Fruit fly (Drosophila melanogaster) S2 (cell line): Measurements from ENCODE around the gene CG9917.

Source experiments
- CG8478 ChIP-seq: fragments of >200 bp; optimal IDR thresholded peaks from 2 replicates; lab custom pipeline; 2018
- CTCF ChIP-seq, 2 experiments: fragments of >200 bp; optimal IDR thresholded peaks; 2 replicates each; lab custom pipeline; 2018

Gene CG9917

DNA sequence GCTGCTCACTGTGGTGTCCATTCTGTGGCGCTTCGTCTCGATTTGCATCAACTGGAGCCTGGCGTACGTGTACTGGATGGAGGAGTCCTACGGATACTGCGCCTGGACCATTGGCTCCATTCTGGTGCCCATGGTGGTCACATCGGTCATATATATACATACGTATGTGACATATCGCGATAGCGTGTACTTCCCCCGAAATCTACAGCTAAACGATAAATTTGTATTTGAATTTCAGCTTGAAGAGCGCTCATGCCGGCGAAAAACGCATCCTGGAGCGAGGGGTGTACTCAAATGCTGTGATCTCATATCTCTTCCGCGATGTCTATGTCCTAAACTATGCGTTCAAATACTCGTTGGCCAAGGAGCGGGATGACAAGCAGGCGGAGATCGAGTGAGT lies 505 bp upstream of the CG9917 start:
- no peak for TF ChIP-seq CTCF (optimal IDR thresholded peaks at IDR 0.05; lab: Kevin White, UChicago)
- TF ChIP-seq CG8478 (lab: Kevin White, UChicago): no peak

DNA sequence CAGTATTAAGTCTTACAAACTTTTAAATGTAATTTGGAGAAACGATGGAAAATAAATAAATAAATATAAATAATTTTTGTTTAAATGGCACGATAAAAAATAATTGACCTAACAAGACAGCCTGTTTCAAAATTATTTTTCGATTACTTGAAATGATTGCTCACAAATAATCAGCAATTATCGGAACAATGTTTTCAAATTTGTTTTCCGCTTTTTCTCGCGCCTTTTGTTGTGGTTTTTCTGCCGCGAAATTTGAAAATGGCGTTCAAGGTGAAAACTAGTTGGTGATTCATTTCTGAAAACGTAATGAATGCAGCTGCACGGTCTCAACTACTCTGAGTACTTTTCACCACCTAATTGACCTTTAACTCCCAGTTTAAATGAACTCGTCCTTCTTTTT lies 2.0 kb downstream of the CG9917 start:
- TF ChIP-seq CTCF (optimal IDR thresholded peaks at IDR 0.05; lab: Kevin White, UChicago) (no peak), CG8478 (lab: Kevin White, UChicago) (no peak)

dm6 chrX:16320197-16320921 lies 2.7 kb downstream of the CG9917 start, which contains the start of gene Cyp1:
Cyp1 (minus strand) TSS chrX:16320370.
- TF ChIP-seq CTCF (optimal IDR thresholded peaks at IDR 0.05; lab: Kevin White, UChicago): no peak
- TF ChIP-seq CG8478 (lab: Kevin White, UChicago): no peak

DNA sequence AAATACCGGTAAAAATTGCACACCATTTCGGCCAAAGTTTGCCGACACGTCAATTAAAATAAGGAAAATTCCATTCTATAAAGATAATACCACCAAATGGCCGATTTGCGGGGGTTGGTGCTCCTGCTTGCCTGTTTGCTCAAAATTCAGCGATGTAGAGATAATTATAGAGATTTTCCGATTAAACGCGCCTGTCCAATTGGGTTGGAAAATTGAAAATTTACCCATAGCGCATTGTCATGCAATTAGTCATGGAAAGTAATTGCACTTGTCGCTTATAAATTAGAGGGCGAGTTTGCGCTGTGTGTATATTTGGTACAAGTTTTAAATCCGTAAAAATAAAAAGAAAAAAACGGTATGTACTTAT lies 3.5 kb downstream of the CG9917 start:
- no peak for TF ChIP-seq CG8478 (lab: Kevin White, UChicago)
- TF ChIP-seq CTCF (optimal IDR thresholded peaks at IDR 0.05; lab: Kevin White, UChicago): no peak

dm6 chrX:16318858-16319557 lies 4.0 kb downstream of the CG9917 start:
- TF ChIP-seq CTCF (optimal IDR thresholded peaks at IDR 0.05; lab: Kevin White, UChicago): no peak
- TF ChIP-seq CG8478 (lab: Kevin White, UChicago): no peak

- TF ChIP-seq CG8478 (lab: Kevin White, UChicago) (no peak), CTCF (optimal IDR thresholded peaks at IDR 0.05; lab: Kevin White, UChicago) (no peak)
Observed at dm6 chrX:16313078-16313875, 9.8 kb downstream of the CG9917 start, which contains the start of the genes CG9915 and SWIP. CG9915 (minus strand) TSS chrX:16313138. SWIP (plus strand) TSS chrX:16313709.

dm6 chrX:16309764-16310163 lies 13.3 kb downstream of the CG9917 start:
- TF ChIP-seq CTCF (optimal IDR thresholded peaks at IDR 0.05; lab: Kevin White, UChicago) (no peak), CG8478 (lab: Kevin White, UChicago) (no peak)

dm6 chrX:16308953-16309352 lies 14.1 kb downstream of the CG9917 start:
- no peak for TF ChIP-seq CTCF (optimal IDR thresholded peaks at IDR 0.05; lab: Kevin White, UChicago)
- no peak for TF ChIP-seq CG8478 (lab: Kevin White, UChicago)

dm6 chrX:16308310-16308918 lies 14.6 kb downstream of the CG9917 start, which contains the start of gene Had1:
Had1 (minus strand) TSS chrX:16308667.
- no peak for TF ChIP-seq CTCF (optimal IDR thresholded peaks at IDR 0.05; lab: Kevin White, UChicago)
- TF ChIP-seq CG8478 (lab: Kevin White, UChicago): no peak

DNA sequence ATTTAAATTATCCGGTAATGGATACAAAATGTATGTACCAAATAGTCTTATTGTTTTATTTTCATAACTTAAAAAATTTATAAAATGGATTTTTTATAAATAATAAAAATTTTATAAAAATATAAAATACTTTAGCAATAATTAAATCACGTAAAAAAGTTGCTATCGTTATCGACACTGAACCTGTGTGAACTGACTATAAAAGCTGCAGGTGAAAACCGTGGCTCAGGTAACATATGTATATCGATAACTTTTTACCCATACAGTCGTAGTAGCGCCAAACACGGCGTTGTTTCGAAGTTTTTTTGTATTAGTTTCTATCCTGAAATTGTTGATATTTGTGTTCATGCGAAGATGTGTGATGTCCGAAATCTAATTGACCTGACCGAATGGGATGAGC lies 19.4 kb downstream of the CG9917 start, which contains the start of gene CG3679:
Gene CG3679 (plus strand): TSS at position 235 of the 400 bp plus-strand sequence.
- TF ChIP-seq CTCF (optimal IDR thresholded peaks at IDR 0.05; lab: Kevin White, UChicago): no peak
- no peak for TF ChIP-seq CG8478 (lab: Kevin White, UChicago)

DNA sequence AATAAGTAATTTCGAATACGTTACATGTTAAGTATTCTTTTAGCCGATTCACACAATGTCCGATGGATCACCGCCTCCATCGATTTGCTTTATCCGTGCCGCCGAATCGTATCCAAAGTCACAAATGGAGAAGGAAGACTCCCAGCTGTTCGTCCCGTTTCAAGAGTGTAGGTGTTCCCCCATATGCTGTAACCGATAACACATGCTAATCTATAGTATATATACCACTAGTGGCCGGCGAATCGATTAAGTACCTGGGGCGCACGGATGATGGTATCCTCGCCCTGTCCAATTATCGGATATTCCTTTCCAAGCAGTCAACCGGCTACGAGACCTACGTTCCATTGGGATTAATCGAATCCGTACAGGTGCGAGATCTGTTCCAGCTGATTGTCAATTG lies 25.4 kb downstream of the CG9917 start, which contains the start of gene ERp44:
Gene ERp44 (minus strand): TSS at position 101 of the 400 bp plus-strand sequence.
- TF ChIP-seq CTCF (optimal IDR thresholded peaks at IDR 0.05; lab: Kevin White, UChicago) (no peak), CG8478 (lab: Kevin White, UChicago) (no peak)

- TF ChIP-seq CG8478 (lab: Kevin White, UChicago): no peak
- TF ChIP-seq CTCF (optimal IDR thresholded peaks at IDR 0.05; lab: Kevin White, UChicago): no peak
Observed at dm6 chrX:16296423-16297292, 26.4 kb downstream of the CG9917 start, which contains the start of gene CG3632. CG3632 (plus strand) TSS chrX:16296671.

DNA sequence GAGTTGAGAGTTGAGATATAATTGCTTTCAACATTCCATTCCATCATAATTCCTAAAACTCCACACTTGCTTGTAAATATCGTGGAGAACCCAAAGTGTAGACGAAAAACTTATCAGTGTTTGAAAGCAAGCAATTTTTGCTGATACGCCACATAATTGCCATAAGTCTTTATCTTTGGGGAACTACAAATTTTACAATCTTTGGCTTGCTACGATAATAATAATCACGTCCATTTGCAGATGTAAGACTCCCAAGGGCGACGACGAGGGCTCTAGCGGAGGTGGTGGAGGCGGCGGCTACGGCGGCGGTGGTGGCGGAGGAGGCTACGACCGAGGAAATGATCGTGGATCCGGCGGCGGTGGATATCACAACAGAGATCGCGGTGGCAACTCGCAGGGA lies 30.4 kb downstream of the CG9917 start:
- TF ChIP-seq CG8478 (lab: Kevin White, UChicago): no peak
- no peak for TF ChIP-seq CTCF (optimal IDR thresholded peaks at IDR 0.05; lab: Kevin White, UChicago)
